Fruit fly (Drosophila melanogaster) ovary, adult (tissue): ENCODE results near the gene Taf1.

Source experiments
- CG17801 ChIP-seq: fragments of 200-800 bp; optimal IDR thresholded peaks from 2 replicates; lab custom pipeline; 2019; ENCODE audit warnings: missing biosample characterization, mild to moderate bottlenecking, missing genetic modification characterization, moderate library complexity; ENCODE audit not compliant: partially characterized antibody

Gene Taf1

dm6 chr3R:6664371-6665116 lies 17.9 kb downstream of the Taf1 start:
- no peak for TF ChIP-seq CG17801 (GFP tag; lab: Kevin White, UChicago)

DNA sequence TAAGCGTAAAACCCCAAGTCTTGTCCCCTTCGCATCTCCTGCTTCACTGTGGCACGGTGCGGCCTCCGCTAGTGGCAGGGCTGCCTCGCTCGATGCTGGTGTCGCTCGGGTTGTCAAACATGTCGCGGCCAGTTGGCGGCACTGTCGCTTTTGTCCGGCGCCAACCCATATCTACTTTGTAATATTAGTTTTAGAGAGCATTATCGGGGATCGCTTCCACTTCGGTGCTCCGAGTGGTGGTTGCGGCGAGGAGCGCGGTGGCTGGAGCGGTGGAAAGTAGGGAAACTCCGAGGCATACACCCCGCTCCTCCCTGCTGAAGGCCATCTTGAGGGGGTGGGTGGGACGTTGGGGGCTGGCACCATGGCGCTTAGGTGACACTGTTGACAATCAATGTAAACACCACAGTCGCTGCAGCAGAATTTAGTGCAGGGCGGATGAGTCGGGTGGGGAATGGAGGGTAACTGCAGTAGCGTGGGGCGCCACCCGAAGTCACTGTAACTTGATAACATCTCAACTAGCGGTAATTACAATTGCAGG lies 18.5 kb downstream of the Taf1 start:
- TF ChIP-seq CG17801 (GFP tag; lab: Kevin White, UChicago) = no peak

dm6 chr3R:6667245-6667644 lies 20.6 kb downstream of the Taf1 start:
- no peak for TF ChIP-seq CG17801 (GFP tag; lab: Kevin White, UChicago)

- TF ChIP-seq CG17801 (GFP tag; lab: Kevin White, UChicago) = no peak
Observed at dm6 chr3R:6668234-6668633, 21.5 kb downstream of the Taf1 start.

dm6 chr3R:6672303-6673007 lies 25.8 kb downstream of the Taf1 start:
- no peak for TF ChIP-seq CG17801 (GFP tag; lab: Kevin White, UChicago)

DNA sequence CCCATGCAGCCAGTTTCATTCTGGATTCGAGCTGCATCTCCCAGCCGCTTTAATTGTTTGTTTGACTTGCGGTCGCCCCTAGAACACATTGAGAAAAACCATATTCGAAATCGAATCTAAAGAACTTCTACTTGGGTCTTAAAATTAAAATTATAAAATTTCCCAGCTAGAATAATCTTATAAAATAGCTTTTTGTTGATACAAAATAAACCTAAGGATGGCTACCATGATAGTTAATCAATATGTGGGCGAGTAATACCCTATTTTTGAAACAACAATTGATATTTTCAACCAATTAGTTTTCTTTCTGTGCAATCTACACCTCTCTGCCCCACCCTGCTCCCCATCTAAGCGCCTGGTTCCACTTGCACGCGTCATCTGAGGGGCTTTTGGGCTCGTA lies 27.9 kb downstream of the Taf1 start:
- no peak for TF ChIP-seq CG17801 (GFP tag; lab: Kevin White, UChicago)

dm6 chr3R:6678480-6678879 lies 31.8 kb downstream of the Taf1 start, which contains the start of gene lab:
TSS of gene lab (minus strand) at chr3R:6678590.
- TF ChIP-seq CG17801 (GFP tag; lab: Kevin White, UChicago) = no peak

- TF ChIP-seq CG17801 (GFP tag; lab: Kevin White, UChicago) = no peak
Observed at dm6 chr3R:6683135-6683534, 36.4 kb downstream of the Taf1 start.

dm6 chr3R:6683671-6684070 lies 37.0 kb downstream of the Taf1 start:
- TF ChIP-seq CG17801 (GFP tag; lab: Kevin White, UChicago) = no peak

- TF ChIP-seq CG17801 (GFP tag; lab: Kevin White, UChicago) = no peak
Observed at dm6 chr3R:6684145-6684544, 37.5 kb downstream of the Taf1 start, which contains the start of gene Edg84A. TSS of gene Edg84A (plus strand) at chr3R:6684445.

DNA sequence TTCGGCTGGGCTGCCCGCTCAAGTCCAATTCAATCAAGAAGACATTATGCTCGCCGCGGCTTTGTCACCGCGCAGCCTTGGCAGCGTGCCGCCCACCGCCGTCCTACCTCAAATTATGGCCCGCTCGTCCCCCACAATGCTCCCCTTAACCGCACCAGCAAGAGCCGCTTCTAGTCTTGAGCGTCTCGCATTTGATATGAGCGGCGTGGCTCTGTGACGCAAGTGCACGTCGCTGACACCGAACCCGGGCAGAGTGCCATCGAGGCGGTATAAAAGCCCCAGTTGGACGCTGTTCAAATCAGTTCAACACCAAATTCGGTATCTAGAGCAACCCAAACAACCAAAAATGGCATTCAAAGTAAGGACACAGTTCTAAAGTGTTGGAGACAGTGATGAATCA lies 39.7 kb downstream of the Taf1 start, which contains the start of gene Ccp84Ag:
Ccp84Ag (plus strand) TSS at position 301 of the 400 bp plus-strand sequence.
- no peak for TF ChIP-seq CG17801 (GFP tag; lab: Kevin White, UChicago)

DNA sequence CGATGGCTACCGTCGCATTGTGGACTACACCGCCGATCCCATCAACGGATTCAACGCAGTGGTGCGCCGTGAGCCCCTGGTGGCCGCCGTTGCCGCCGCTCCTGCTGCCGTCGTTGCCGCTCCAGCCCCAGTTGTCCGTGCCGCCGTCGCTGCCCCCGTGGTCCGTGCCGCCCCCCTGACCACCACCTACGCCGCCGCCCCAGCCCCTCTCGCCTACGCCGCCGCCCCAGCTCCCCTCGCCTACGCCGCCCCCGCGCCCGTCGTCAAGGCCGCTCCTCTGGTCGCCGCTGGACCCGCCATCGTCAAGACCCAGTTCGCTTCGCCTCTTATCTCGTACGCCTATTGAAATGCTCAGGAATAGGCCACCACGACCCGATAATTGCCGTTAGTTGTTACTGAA lies 40.5 kb downstream of the Taf1 start:
- TF ChIP-seq CG17801 (GFP tag; lab: Kevin White, UChicago) = no peak

dm6 chr3R:6688160-6688559 lies 41.5 kb downstream of the Taf1 start:
- TF ChIP-seq CG17801 (GFP tag; lab: Kevin White, UChicago) = no peak

dm6 chr3R:6690139-6690538 lies 43.5 kb downstream of the Taf1 start, which contains the start of gene Ccp84Af:
TSS of gene Ccp84Af (minus strand) at chr3R:6690239.
- no peak for TF ChIP-seq CG17801 (GFP tag; lab: Kevin White, UChicago)

DNA sequence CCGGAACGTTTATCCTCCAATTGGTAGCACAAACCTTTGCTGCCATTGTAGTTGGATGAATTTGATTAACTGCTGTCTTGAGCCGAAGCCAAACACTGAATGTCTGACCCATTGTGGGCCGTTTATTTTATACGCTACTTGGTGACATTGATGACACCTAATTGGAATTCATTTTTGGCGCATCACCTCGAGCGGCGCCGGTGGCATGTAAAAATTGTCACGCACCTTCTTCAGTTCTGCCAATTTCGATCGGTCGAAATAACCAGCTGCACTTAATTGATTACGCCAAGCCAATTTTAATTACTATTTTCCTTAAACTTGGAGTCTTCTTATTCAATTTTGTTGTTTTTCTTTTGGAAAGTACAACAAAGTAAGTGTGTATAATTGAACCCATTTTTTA lies 45.0 kb downstream of the Taf1 start, which contains the start of gene Ccp84Ae:
Ccp84Ae (minus strand) TSS at position 101 of the 400 bp plus-strand sequence.
- TF ChIP-seq CG17801 (GFP tag; lab: Kevin White, UChicago) = no peak
